Fruit fly (Drosophila melanogaster) whole organism, embryonic: ENCODE results near the gene Pa1.

ENCODE experiments used
- Atf3 ChIP-seq: fragments of 200-800 bp; sonication (Bioruptor generic); optimal IDR thresholded peaks from 3 replicates; lab custom pipeline; 2016; ENCODE audit warnings: missing biosample characterization, missing genetic modification characterization
- CG12236 ChIP-seq: fragments of 200-800 bp; sonication (Bioruptor generic); optimal IDR thresholded peaks from 2 replicates; lab custom pipeline; 2016; ENCODE audit warnings: missing biosample characterization, missing genetic modification characterization
- CG12744 ChIP-seq: fragments of 200-800 bp; sonication (Bioruptor generic); optimal IDR thresholded peaks from 2 replicates; lab custom pipeline; 2016; ENCODE audit warnings: missing biosample characterization, missing genetic modification characterization
- CG14014 ChIP-seq: fragments of 200-800 bp; sonication (Bioruptor generic); IDR thresholded peaks from 2 replicates; pipeline ENCODE4 v1.3.6; 2022; ENCODE audit warnings: missing biosample characterization, missing genetic modification characterization
- CG15514 ChIP-seq: fragments of 200-800 bp; sonication (Bioruptor generic); optimal IDR thresholded peaks from 3 replicates; lab custom pipeline; 2017; ENCODE audit warnings: missing biosample characterization, missing genetic modification characterization, mild to moderate bottlenecking, moderate library complexity, missing genetic modification reagents
- CG18011 ChIP-seq: fragments of 200-800 bp; sonication (Bioruptor generic); optimal IDR thresholded peaks from 2 replicates; lab custom pipeline; 2017; ENCODE audit warnings: missing biosample characterization, missing genetic modification characterization, mild to moderate bottlenecking, moderate library complexity, missing genotype
- CG2199 ChIP-seq: fragments of 200-800 bp; sonication (Bioruptor generic); IDR thresholded peaks from 3 replicates; pipeline ENCODE4 v1.3.6; 2022; ENCODE audit warnings: missing biosample characterization, missing genetic modification characterization
- CG2875 ChIP-seq: fragments of 200-800 bp; sonication (Bioruptor generic); optimal IDR thresholded peaks from 2 replicates; lab custom pipeline; 2017; ENCODE audit warnings: missing biosample characterization, mild to moderate bottlenecking, missing genetic modification characterization, missing genetic modification reagents
- CG31441 ChIP-seq: fragments of 200-800 bp; sonication (Bioruptor generic); IDR thresholded peaks from 2 replicates; pipeline ENCODE4 v1.3.6; 2022; ENCODE audit warnings: missing biosample characterization, missing genetic modification characterization
- CG3995 ChIP-seq: fragments of 200-800 bp; sonication (Bioruptor generic); optimal IDR thresholded peaks from 3 replicates; lab custom pipeline; 2016; ENCODE audit warnings: missing biosample characterization, missing genetic modification characterization
- CG4328 ChIP-seq: fragments of 200-800 bp; sonication (Bioruptor generic); optimal IDR thresholded peaks from 3 replicates; lab custom pipeline; 2017; ENCODE audit warnings: missing biosample characterization, missing genetic modification reagents, missing genetic modification characterization
- CG6272 ChIP-seq: fragments of 200-800 bp; sonication (Bioruptor generic); IDR thresholded peaks from 2 replicates; pipeline ENCODE4 v1.3.6; 2022; ENCODE audit warnings: missing biosample characterization, missing genetic modification characterization
- CG8944 ChIP-seq: fragments of 200-800 bp; sonication (Bioruptor generic); optimal IDR thresholded peaks from 3 replicates; lab custom pipeline; 2016; ENCODE audit warnings: missing biosample characterization, missing genetic modification characterization
- Camta ChIP-seq: fragments of 200-800 bp; sonication (Bioruptor generic); optimal IDR thresholded peaks from 2 replicates; lab custom pipeline; 2016; ENCODE audit warnings: missing biosample characterization, missing genetic modification characterization
- Chrac-16 ChIP-seq: fragments of 200-800 bp; sonication (Bioruptor generic); optimal IDR thresholded peaks from 3 replicates; lab custom pipeline; 2016; ENCODE audit warnings: missing biosample characterization, missing genetic modification characterization
- Dip2 ChIP-seq: fragments of 200-800 bp; sonication (Bioruptor generic); IDR thresholded peaks from 2 replicates; pipeline ENCODE4 v1.3.6; 2022; ENCODE audit warnings: missing biosample characterization, missing genetic modification characterization
- Doc2 ChIP-seq: fragments of 200-800 bp; sonication (Bioruptor generic); IDR thresholded peaks from 2 replicates; pipeline ENCODE4 v1.3.6; 2022; ENCODE audit warnings: missing biosample characterization, missing genetic modification characterization
- Drgx ChIP-seq: fragments of 200-800 bp; sonication (Bioruptor generic); IDR thresholded peaks from 2 replicates; pipeline ENCODE4 v1.3.6; 2022; ENCODE audit warnings: missing biosample characterization, missing genetic modification characterization
- H15 ChIP-seq: fragments of 200-800 bp; sonication (Bioruptor generic); IDR thresholded peaks from 3 replicates; pipeline ENCODE4 v1.3.6; 2022; ENCODE audit warnings: missing biosample characterization, missing genetic modification characterization
- HLH4C ChIP-seq: fragments of 200-800 bp; sonication (Bioruptor generic); IDR thresholded peaks from 3 replicates; pipeline ENCODE4 v1.3.6; 2022; ENCODE audit warnings: missing biosample characterization, missing genetic modification characterization; ENCODE audit not compliant: partially characterized antibody
- Hsf ChIP-seq: fragments of 200-800 bp; sonication (Bioruptor generic); optimal IDR thresholded peaks from 3 replicates; lab custom pipeline; 2016; ENCODE audit warnings: missing biosample characterization, missing genetic modification characterization
- Lim3 ChIP-seq: fragments of 200-800 bp; sonication (Bioruptor generic); IDR thresholded peaks from 2 replicates; pipeline ENCODE4 v1.3.6; 2022; ENCODE audit warnings: missing biosample characterization, missing genetic modification characterization
- MTF-1 ChIP-seq: fragments of 200-800 bp; sonication (Bioruptor generic); optimal IDR thresholded peaks from 2 replicates; lab custom pipeline; 2018; ENCODE audit warnings: missing biosample characterization, mild to moderate bottlenecking, missing genetic modification characterization, borderline replicate concordance
- Meics ChIP-seq: fragments of 200-800 bp; sonication (Bioruptor generic); optimal IDR thresholded peaks from 2 replicates; lab custom pipeline; 2017; ENCODE audit warnings: missing biosample characterization, mild to moderate bottlenecking, missing genetic modification characterization
- Nf-YA ChIP-seq: fragments of 200-800 bp; sonication (Bioruptor generic); IDR thresholded peaks from 2 replicates; pipeline ENCODE4 v1.3.6; 2022; ENCODE audit warnings: missing biosample characterization, missing genetic modification characterization
- NfI ChIP-seq: fragments of 200-800 bp; sonication (Bioruptor generic); optimal IDR thresholded peaks from 3 replicates; lab custom pipeline; 2018; ENCODE audit warnings: missing biosample characterization, mild to moderate bottlenecking, missing genetic modification characterization, moderate library complexity
- PHDP ChIP-seq: fragments of 200-800 bp; sonication (Bioruptor generic); optimal IDR thresholded peaks from 3 replicates; lab custom pipeline; 2018; ENCODE audit warnings: missing biosample characterization, mild to moderate bottlenecking, missing genetic modification characterization, moderate library complexity
- Six4 ChIP-seq: fragments of 200-800 bp; sonication (Bioruptor generic); optimal IDR thresholded peaks from 2 replicates; lab custom pipeline; 2016; ENCODE audit warnings: missing biosample characterization, missing genetic modification characterization
- Sox102F ChIP-seq: fragments of 200-800 bp; sonication (Bioruptor generic); optimal IDR thresholded peaks from 2 replicates; lab custom pipeline; 2018; ENCODE audit warnings: missing biosample characterization, mild to moderate bottlenecking, missing genetic modification characterization, moderate library complexity
- Spps ChIP-seq: fragments of 200-800 bp; sonication (Bioruptor generic); optimal IDR thresholded peaks from 2 replicates; lab custom pipeline; 2018; ENCODE audit warnings: missing biosample characterization, mild to moderate bottlenecking, missing genetic modification characterization
- ap ChIP-seq: fragments of 200-800 bp; sonication (Bioruptor generic); IDR thresholded peaks from 2 replicates; pipeline ENCODE4 v1.3.6; 2022; ENCODE audit warnings: missing biosample characterization, missing genetic modification characterization
- btn ChIP-seq: fragments of 200-800 bp; sonication (Bioruptor generic); optimal IDR thresholded peaks from 2 replicates; lab custom pipeline; 2016; ENCODE audit warnings: missing biosample characterization, missing genetic modification characterization
- caup ChIP-seq: fragments of 200-800 bp; sonication (Bioruptor generic); optimal IDR thresholded peaks from 3 replicates; lab custom pipeline; 2017; ENCODE audit warnings: missing biosample characterization, mild to moderate bottlenecking, missing genetic modification characterization, moderate library complexity; ENCODE audit not compliant: severe bottlenecking
- chn ChIP-seq: fragments of 200-800 bp; sonication (Bioruptor generic); optimal IDR thresholded peaks from 2 replicates; lab custom pipeline; 2016; ENCODE audit warnings: missing biosample characterization, missing genetic modification characterization
- croc ChIP-seq: fragments of 200-800 bp; sonication (Bioruptor generic); conservative IDR thresholded peaks from 3 replicates; pipeline ENCODE4 v1.3.6; 2022; ENCODE audit warnings: missing biosample characterization, missing genetic modification characterization
- cwo ChIP-seq: fragments of 200-800 bp; sonication (Bioruptor generic); optimal IDR thresholded peaks from 3 replicates; lab custom pipeline; 2017; ENCODE audit warnings: missing biosample characterization, missing genetic modification characterization, mild to moderate bottlenecking, moderate library complexity, missing genetic modification reagents
- ems ChIP-seq: fragments of 200-800 bp; sonication (Bioruptor generic); optimal IDR thresholded peaks from 3 replicates; lab custom pipeline; 2016; ENCODE audit warnings: missing biosample characterization, missing genetic modification characterization
- ewg ChIP-seq: fragments of 200-800 bp; sonication (Bioruptor generic); optimal IDR thresholded peaks from 3 replicates; lab custom pipeline; 2017; ENCODE audit warnings: mild to moderate bottlenecking, missing biosample characterization, missing genetic modification reagents, missing genetic modification characterization
- exex ChIP-seq: fragments of 200-800 bp; sonication (Bioruptor generic); optimal IDR thresholded peaks from 4 replicates; lab custom pipeline; 2018; ENCODE audit warnings: missing biosample characterization, mild to moderate bottlenecking, missing genetic modification characterization, moderate library complexity
- eyg ChIP-seq: fragments of 200-800 bp; sonication (Bioruptor generic); optimal IDR thresholded peaks from 3 replicates; lab custom pipeline; 2016; ENCODE audit warnings: missing biosample characterization, missing genetic modification characterization
- fd3F ChIP-seq: fragments of 200-800 bp; sonication (Bioruptor generic); optimal IDR thresholded peaks from 2 replicates; lab custom pipeline; 2018; ENCODE audit warnings: missing biosample characterization, mild to moderate bottlenecking, missing genetic modification characterization, moderate library complexity
- h ChIP-seq: fragments of >200 bp; optimal IDR thresholded peaks from 2 replicates; lab custom pipeline; 2017
- hth ChIP-seq: fragments of >200 bp; optimal IDR thresholded peaks from 2 replicates; lab custom pipeline; 2017; ENCODE audit warnings: inconsistent platforms
- mam ChIP-seq: fragments of 200-800 bp; sonication (Bioruptor generic); optimal IDR thresholded peaks from 3 replicates; lab custom pipeline; 2016; ENCODE audit warnings: missing biosample characterization, missing genetic modification characterization
- nom ChIP-seq: fragments of 200-800 bp; sonication (Bioruptor generic); optimal IDR thresholded peaks from 2 replicates; lab custom pipeline; 2017; ENCODE audit warnings: missing biosample characterization, missing genetic modification characterization, mild to moderate bottlenecking, moderate library complexity, missing genetic modification reagents
- oc ChIP-seq: fragments of 200-800 bp; sonication (Bioruptor generic); optimal IDR thresholded peaks from 2 replicates; lab custom pipeline; 2018; ENCODE audit warnings: missing biosample characterization, mild to moderate bottlenecking, missing genetic modification characterization, moderate library complexity
- org-1 ChIP-seq: fragments of 200-800 bp; sonication (Bioruptor generic); optimal IDR thresholded peaks from 2 replicates; lab custom pipeline; 2017; ENCODE audit warnings: missing biosample characterization, missing genetic modification characterization
- rib ChIP-seq: fragments of 200-800 bp; sonication (Bioruptor generic); IDR thresholded peaks from 2 replicates; pipeline ENCODE4 v1.3.6; 2022; ENCODE audit warnings: missing biosample characterization, missing genetic modification characterization
- ro ChIP-seq: fragments of 200-800 bp; sonication (Bioruptor generic); IDR thresholded peaks from 2 replicates; pipeline ENCODE4 v1.3.6; 2022; ENCODE audit warnings: missing biosample characterization, missing genetic modification characterization
- zf30C ChIP-seq: fragments of 200-800 bp; sonication (Bioruptor generic); optimal IDR thresholded peaks from 3 replicates; lab custom pipeline; 2018; ENCODE audit warnings: missing biosample characterization, mild to moderate bottlenecking, missing genetic modification characterization

Pa1 gene

dm6 chrX:11338973-11339867 is 19.8 kb upstream of the Pa1 start (continued):
- no peak for TF ChIP-seq Drgx
- TF ChIP-seq CG4328 = peak; percentile 15
- TF ChIP-seq Lim3 = no peak
- TF ChIP-seq hth (lab: Kevin White, UChicago) = no peak
- TF ChIP-seq ems (GFP tag; lab: Kevin White, UChicago) = no peak
- peak; percentile 39 for TF ChIP-seq Meics
- no peak for TF ChIP-seq btn
- no peak for TF ChIP-seq H15 (GFP tag; lab: Robert Waterston, UW)
- TF ChIP-seq Spps = no peak
- no peak for TF ChIP-seq CG12236
- TF ChIP-seq CG2199 (GFP tag; lab: Robert Waterston, UW) = no peak
- peak; percentile 43 for TF ChIP-seq NfI
- no peak for TF ChIP-seq CG12744 (GFP tag; lab: Kevin White, UChicago)
- TF ChIP-seq ewg (GFP tag; lab: Kevin White, UChicago) = no peak
- TF ChIP-seq ro (GFP tag; lab: Robert Waterston, UW) = no peak
- no peak for TF ChIP-seq croc
- peak; percentile 49 for TF ChIP-seq CG3995 (GFP tag; lab: Kevin White, UChicago)
- no peak for TF ChIP-seq MTF-1 (GFP tag; lab: Kevin White, UChicago)
- TF ChIP-seq nom (GFP tag; lab: Kevin White, UChicago) = no peak
- peak; percentile 70 for TF ChIP-seq CG6272 (GFP tag; lab: Robert Waterston, UW)
- TF ChIP-seq Hsf (GFP tag; lab: Kevin White, UChicago) = peak; percentile 61
- peak; percentile 3 for TF ChIP-seq Six4 (GFP tag; lab: Kevin White, UChicago)
- TF ChIP-seq Nf-YA (GFP tag; lab: Robert Waterston, UW) = no peak
- no peak for TF ChIP-seq cwo
- peak; percentile 78 for TF ChIP-seq CG15514 (GFP tag; lab: Kevin White, UChicago)
- no peak for TF ChIP-seq CG18011 (GFP tag; lab: Kevin White, UChicago)
- TF ChIP-seq Atf3 = peak; percentile 52
- peak; percentile 91 for TF ChIP-seq HLH4C (GFP tag; lab: Robert Waterston, UW)
- peak; percentile 66 for TF ChIP-seq CG8944 (GFP tag; lab: Kevin White, UChicago)
- no peak for TF ChIP-seq h (lab: Kevin White, UChicago)
- 0 out of 2 replicates have a peak, but pooled peaks have one; percentile 10 for TF ChIP-seq CG31441 (GFP tag; lab: Robert Waterston, UW)
- no peak for TF ChIP-seq Camta (GFP tag; lab: Kevin White, UChicago)
- TF ChIP-seq eyg (GFP tag; lab: Kevin White, UChicago) = no peak
- TF ChIP-seq CG14014 (GFP tag; lab: Robert Waterston, UW) = 0 out of 2 replicates have a peak, but pooled peaks have one; percentile 19
- peak; percentile 16 for TF ChIP-seq fd3F (GFP tag; lab: Kevin White, UChicago)
- no peak for TF ChIP-seq PHDP (tag; lab: Kevin White, UChicago)
- peak; percentile 68 for TF ChIP-seq mam (GFP tag; lab: Kevin White, UChicago)
- TF ChIP-seq ap (GFP tag; lab: Robert Waterston, UW) = no peak
- TF ChIP-seq Doc2 = no peak
- no peak for TF ChIP-seq zf30C (GFP tag; lab: Kevin White, UChicago)
- TF ChIP-seq exex (tag; lab: Kevin White, UChicago) = peak; percentile 14
- no peak for TF ChIP-seq org-1 (GFP tag; lab: Kevin White, UChicago)
- peak; percentile 18 for TF ChIP-seq Sox102F
- peak; percentile 18 for TF ChIP-seq caup
- peak; percentile 71 for TF ChIP-seq chn
- TF ChIP-seq CG2875 (GFP tag; lab: Kevin White, UChicago) = peak; percentile 17
- TF ChIP-seq Dip2 = no peak
- TF ChIP-seq Chrac-16 (GFP tag; lab: Kevin White, UChicago) = peak; percentile 47
- peak; percentile 13 for TF ChIP-seq oc
- no peak for TF ChIP-seq rib (GFP tag; lab: Robert Waterston, UW)
